Fruit fly (Drosophila melanogaster): Measurements from ENCODE around the gene SdhD.

The SdhD gene

dm6 chr3R:23721936-23722335, 38.5 kb downstream of the SdhD start (continued):
- TF ChIP-seq CG30020 (tag; optimal IDR thresholded peaks at IDR 0.05): no peak
- peak; percentile 9 for TF ChIP-seq maf-S (GFP tag; optimal IDR thresholded peaks at IDR 0.05)
- no peak for TF ChIP-seq gt (GFP tag; IDR thresholded peaks at IDR 0.05)
- peak; percentile 1 for TF ChIP-seq CG12155 (GFP tag; optimal IDR thresholded peaks at IDR 0.05)
- peak; percentile 48; the same call in 1 of the 3 replicates for TF ChIP-seq jigr1 (GFP tag; IDR thresholded peaks at IDR 0.05)
- peak in 1 of 2 experiments; percentile 3 for TF ChIP-seq Pdp1 (GFP tag; optimal IDR thresholded peaks at IDR 0.05)
- TF ChIP-seq pros (GFP tag; optimal IDR thresholded peaks at IDR 0.05): peak; percentile 80
- TF ChIP-seq CG13894 (tag; optimal IDR thresholded peaks at IDR 0.05): peak; percentile 83
- peak; percentile 26 for TF ChIP-seq CG18262 (tag; optimal IDR thresholded peaks at IDR 0.05)
- peak; percentile 47 for TF ChIP-seq Sox102F (GFP tag; optimal IDR thresholded peaks at IDR 0.05)
- no peak for TF ChIP-seq Drgx (GFP tag; IDR thresholded peaks at IDR 0.05)
- peak; percentile 87 for TF ChIP-seq Lhr (GFP tag; optimal IDR thresholded peaks at IDR 0.05)
- no peak for TF ChIP-seq nom (GFP tag; optimal IDR thresholded peaks at IDR 0.05)
- peak; percentile 65 for TF ChIP-seq CG3847 (GFP tag; IDR thresholded peaks at IDR 0.05)
- TF ChIP-seq Dek (tag; optimal IDR thresholded peaks at IDR 0.05): peak; percentile 83
- TF ChIP-seq CG12659 (GFP tag; optimal IDR thresholded peaks at IDR 0.05): peak; percentile 61
- peak; percentile 98 for TF ChIP-seq Dip2 (GFP tag; IDR thresholded peaks at IDR 0.05)
- TF ChIP-seq danr (GFP tag; IDR thresholded peaks at IDR 0.05): no peak
- no peak for TF ChIP-seq CG3065 (GFP tag; optimal IDR thresholded peaks at IDR 0.05)
- TF ChIP-seq CG7987 (GFP tag; optimal IDR thresholded peaks at IDR 0.05): peak; percentile 34
- TF ChIP-seq Abd-B (GFP tag; optimal IDR thresholded peaks at IDR 0.05): peak; percentile 78
- no peak for TF ChIP-seq CG7556 (GFP tag; optimal IDR thresholded peaks at IDR 0.05)
- TF ChIP-seq sd (tag; optimal IDR thresholded peaks at IDR 0.05): peak; percentile 21
- TF ChIP-seq CG1602 (GFP tag; optimal IDR thresholded peaks at IDR 0.05): peak; percentile 32
- TF ChIP-seq trem (tag; optimal IDR thresholded peaks at IDR 0.05): peak; percentile 26
- peak; percentile 64 for TF ChIP-seq zen (tag; optimal IDR thresholded peaks at IDR 0.05)
- TF ChIP-seq gem (tag; optimal IDR thresholded peaks at IDR 0.05): peak; percentile 56
- peak; percentile 90 for TF ChIP-seq E2f2 (GFP tag; IDR thresholded peaks at IDR 0.05)
- peak; percentile 25 for TF ChIP-seq CG3995 (GFP tag; optimal IDR thresholded peaks at IDR 0.05)
- no peak for TF ChIP-seq pum (GFP tag; optimal IDR thresholded peaks at IDR 0.05)
- TF ChIP-seq CG13296 (GFP tag; optimal IDR thresholded peaks at IDR 0.05): peak; percentile 19
- no peak for TF ChIP-seq Ssrp (tag; optimal IDR thresholded peaks at IDR 0.05)
- TF ChIP-seq hkb (optimal IDR thresholded peaks at IDR 0.05): no peak
- no peak for TF ChIP-seq hkb (GFP tag; IDR thresholded peaks at IDR 0.05)
- TF ChIP-seq CG12299 (tag; optimal IDR thresholded peaks at IDR 0.05): no peak
- TF ChIP-seq az2 (GFP tag; optimal IDR thresholded peaks at IDR 0.05): peak; percentile 18
- TF ChIP-seq sug (tag; optimal IDR thresholded peaks at IDR 0.05): peak; percentile 66
- peak; percentile 22 for TF ChIP-seq tap (tag; optimal IDR thresholded peaks at IDR 0.05)
- TF ChIP-seq MTF-1 (GFP tag; optimal IDR thresholded peaks at IDR 0.05; ENCODE audit: borderline replicate concordance): no peak
- TF ChIP-seq D19A (tag; optimal IDR thresholded peaks at IDR 0.05): peak; percentile 51
- TF ChIP-seq CG11504 (tag; optimal IDR thresholded peaks at IDR 0.05): peak; percentile 50
- peak; percentile 29; the same call in 1 of the 3 replicates for TF ChIP-seq CG17361 (GFP tag; IDR thresholded peaks at IDR 0.05)
- peak; percentile 36 for TF ChIP-seq CG10147 (GFP tag; optimal IDR thresholded peaks at IDR 0.05)
- TF ChIP-seq CG7372 (GFP tag; IDR thresholded peaks at IDR 0.05): peak; percentile 13; the same call in 1 of the 2 replicates
- no peak for TF ChIP-seq Vsx1 (GFP tag; optimal IDR thresholded peaks at IDR 0.05)
- peak; percentile 42 for TF ChIP-seq CG30403 (GFP tag; optimal IDR thresholded peaks at IDR 0.05)
- peak; percentile 56 for TF ChIP-seq CG9817 (tag; optimal IDR thresholded peaks at IDR 0.05)
- peak; percentile 22; the same call in 1 of the 2 replicates for TF ChIP-seq lmd (GFP tag; IDR thresholded peaks at IDR 0.05)
- TF ChIP-seq pzg (GFP tag; optimal IDR thresholded peaks at IDR 0.05): peak; percentile 20
- TF ChIP-seq Optix (GFP tag; IDR thresholded peaks at IDR 0.05): no peak
- no peak for TF ChIP-seq CG11695 (GFP tag; IDR thresholded peaks at IDR 0.05)

Data from whole organism, embryonic.